Worm (Caenorhabditis elegans): ENCODE measurements around the gene sup-36.

DNA sequence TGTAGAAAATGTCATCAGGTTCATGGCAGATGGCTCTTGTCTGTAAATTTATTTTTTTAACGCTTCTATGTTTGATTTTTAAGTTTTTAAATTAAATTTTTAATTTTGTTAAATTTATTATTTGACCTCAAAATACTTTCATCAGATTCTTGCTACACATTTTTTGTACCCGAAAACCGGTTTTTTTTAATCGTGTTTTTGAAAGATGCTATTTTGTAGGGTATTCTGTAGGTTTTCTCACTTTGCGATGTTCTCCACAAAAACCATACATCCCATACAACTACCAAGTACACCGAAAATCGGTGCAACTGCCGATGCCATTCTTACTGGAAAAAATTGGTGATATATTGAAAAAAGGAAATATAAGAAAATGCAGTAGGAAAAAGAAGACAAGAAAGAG, 4.4 kb downstream of the sup-36 start, which contains the start of gene nstp-2:
- no peak for TF ChIP-seq nhr-237 (tag; optimal IDR thresholded peaks at IDR 0.05)
- TF ChIP-seq nhr-12 (tag; optimal IDR thresholded peaks at IDR 0.05): no peak
- TF ChIP-seq lin-13 (tag; optimal IDR thresholded peaks at IDR 0.05): no peak
- TF ChIP-seq sptf-1 (tag; optimal IDR thresholded peaks at IDR 0.05): no peak
- no peak for TF ChIP-seq snpc-4 (tag; optimal IDR thresholded peaks at IDR 0.05)
